Fruit fly (Drosophila melanogaster): ENCODE data around the gene CG14115.

Gene CG14115

DNA sequence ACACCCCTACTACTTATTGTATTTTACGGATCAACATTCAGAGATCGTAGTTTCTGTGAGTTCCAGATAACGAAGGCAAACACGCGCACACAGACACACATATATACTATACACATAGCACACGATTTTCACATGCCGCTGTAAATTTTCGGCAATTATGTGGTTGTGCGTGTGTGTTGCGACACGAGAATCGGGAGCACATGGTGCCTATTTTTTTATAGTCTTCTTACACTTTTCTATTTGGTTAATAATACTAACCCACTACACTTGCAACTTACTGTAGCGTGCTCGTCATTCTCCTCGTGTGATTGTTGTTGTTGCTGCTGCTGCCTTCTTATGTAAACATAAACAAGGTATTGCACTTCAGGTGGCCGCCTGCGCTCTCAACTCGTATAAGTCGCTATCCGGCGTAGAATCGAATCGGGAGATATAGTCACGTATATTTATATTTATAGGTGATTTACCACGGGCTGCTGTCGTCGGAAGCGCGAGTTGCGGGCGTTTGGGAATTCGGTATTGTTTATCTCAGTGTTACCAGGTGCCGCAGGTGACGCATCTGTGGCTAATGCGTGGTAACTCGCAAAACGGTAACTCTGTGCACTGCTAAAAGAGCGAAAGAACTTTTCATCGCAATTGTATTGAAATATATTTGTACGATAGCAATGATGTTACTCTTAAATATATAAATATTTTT, 38.9 kb downstream of the CG14115 start, which contains the start of gene Adk2 (continued):
- TF ChIP-seq CG11093 (GFP tag; IDR thresholded peaks at IDR 0.05) (no peak), Med (GFP tag) (peak; percentile 89), kah (GFP tag; optimal IDR thresholded peaks at IDR 0.05) (peak; percentile 58), CG5953 (GFP tag; IDR thresholded peaks at IDR 0.05) (peak; percentile 42; the same call in 1 of the 2 replicates), Hr3 (GFP tag; optimal IDR thresholded peaks at IDR 0.05) (no peak), CG7271 (tag; optimal IDR thresholded peaks at IDR 0.05) (no peak), CG8290 (GFP tag; optimal IDR thresholded peaks at IDR 0.05) (no peak), CG8290 (tag; optimal IDR thresholded peaks at IDR 0.05) (peak in 1 of 2 experiments; percentile 55), her (GFP tag; optimal IDR thresholded peaks at IDR 0.05) (no peak), CHES-1-like (GFP tag; optimal IDR thresholded peaks at IDR 0.05) (no peak), NFAT (GFP tag; IDR thresholded peaks at IDR 0.05) (peak; percentile 80), CG13894 (tag; optimal IDR thresholded peaks at IDR 0.05) (no peak), CG4424 (GFP tag; optimal IDR thresholded peaks at IDR 0.05) (no peak), Abd-B (GFP tag; optimal IDR thresholded peaks at IDR 0.05) (no peak), CG1602 (GFP tag; optimal IDR thresholded peaks at IDR 0.05) (no peak), salm (tag; optimal IDR thresholded peaks at IDR 0.05) (no peak), tx (GFP tag; optimal IDR thresholded peaks at IDR 0.05) (no peak), dimm (GFP tag; IDR thresholded peaks at IDR 0.05) (no peak), CG4730 (GFP tag; IDR thresholded peaks at IDR 0.05) (no peak), CG12659 (GFP tag; optimal IDR thresholded peaks at IDR 0.05) (peak; percentile 5), dpn (GFP tag; optimal IDR thresholded peaks at IDR 0.05) (no peak), Nf-YB (GFP tag; optimal IDR thresholded peaks at IDR 0.05) (no peak), row (GFP tag; IDR thresholded peaks at IDR 0.05) (peak; percentile 73), Gsc (GFP tag; IDR thresholded peaks at IDR 0.05) (no peak), NfI (GFP tag; optimal IDR thresholded peaks at IDR 0.05) (peak; percentile 17), CG1647 (GFP tag; optimal IDR thresholded peaks at IDR 0.05) (no peak), CG11696 (GFP tag; IDR thresholded peaks at IDR 0.05) (no peak), CG8089 (GFP tag; optimal IDR thresholded peaks at IDR 0.05) (no peak), CG3995 (GFP tag; optimal IDR thresholded peaks at IDR 0.05) (no peak), org-1 (GFP tag; optimal IDR thresholded peaks at IDR 0.05) (no peak), CG10321 (GFP tag; IDR thresholded peaks at IDR 0.05) (no peak), CG9876 (GFP tag; optimal IDR thresholded peaks at IDR 0.05) (no peak), NK7.1 (GFP tag; optimal IDR thresholded peaks at IDR 0.05) (no peak), Trl (optimal IDR thresholded peaks at IDR 0.05) (no peak), Trl (GFP tag; optimal IDR thresholded peaks at IDR 0.05) (no peak), cas (GFP tag; IDR thresholded peaks at IDR 0.05) (peak; percentile 34; the same call in 1 of the 2 replicates), CG3726 (GFP tag; IDR thresholded peaks at IDR 0.05) (peak; percentile 58; the same call in 1 of the 3 replicates), Fer3 (tag; optimal IDR thresholded peaks at IDR 0.05) (peak; percentile 10), corto (GFP tag; optimal IDR thresholded peaks at IDR 0.05) (no peak), tap (tag; optimal IDR thresholded peaks at IDR 0.05) (no peak), psq (GFP tag; optimal IDR thresholded peaks at IDR 0.05) (no peak), Dref (GFP tag; IDR thresholded peaks at IDR 0.05) (peak; percentile 54), pho (GFP tag; optimal IDR thresholded peaks at IDR 0.05) (no peak), CG4282 (GFP tag; optimal IDR thresholded peaks at IDR 0.05) (no peak), CG14965 (GFP tag; optimal IDR thresholded peaks at IDR 0.05; ENCODE audit: borderline replicate concordance) (no peak), sna (GFP tag; IDR thresholded peaks at IDR 0.05; ENCODE audit: partially characterized antibody) (peak; percentile 23; the same call in 1 of the 2 replicates), CG12391 (tag; optimal IDR thresholded peaks at IDR 0.05) (no peak), ac (GFP tag; optimal IDR thresholded peaks at IDR 0.05) (no peak), CG1603 (tag; optimal IDR thresholded peaks at IDR 0.05) (peak; percentile 66), CG7745 (tag; optimal IDR thresholded peaks at IDR 0.05) (no peak), TFAM (GFP tag; optimal IDR thresholded peaks at IDR 0.05) (no peak), CG12236 (GFP tag; optimal IDR thresholded peaks at IDR 0.05) (no peak)
